Worm (Caenorhabditis elegans): ENCODE data around the gene mtpn-1.

- no peak for TF ChIP-seq R02D3.7 (tag; optimal IDR thresholded peaks at IDR 0.05)
- TF ChIP-seq skn-1 (tag; optimal IDR thresholded peaks at IDR 0.05), result no peak
- TF ChIP-seq elt-1 (tag; optimal IDR thresholded peaks at IDR 0.05), result no peak
- TF ChIP-seq nhr-77 (tag; optimal IDR thresholded peaks at IDR 0.05), result no peak
- no peak for TF ChIP-seq mdl-1 (tag; optimal IDR thresholded peaks at IDR 0.05)
- no peak for TF ChIP-seq ZK546.5 (tag; optimal IDR thresholded peaks at IDR 0.05)
- no peak for TF ChIP-seq lin-39 (tag; optimal IDR thresholded peaks at IDR 0.05)
- no peak for TF ChIP-seq unc-62 (GFP tag; optimal IDR thresholded peaks at IDR 0.05)
Measured at ce11 chrX:2381282-2381681, 26.0 kb upstream of the mtpn-1 start, which contains the start of gene F47G3.4.

All from whole organism, L2 larva.